Worm (Caenorhabditis elegans): ENCODE results near the gene clec-59.

ce11 chrII:10524374-10524773 lies 45.1 kb upstream of the clec-59 start, which contains the start of gene F59B10.6:
- TF ChIP-seq nhr-28 (tag; optimal IDR thresholded peaks at IDR 0.05) (no peak), elt-1 (tag; optimal IDR thresholded peaks at IDR 0.05) (no peak), pha-4 (tag; optimal IDR thresholded peaks at IDR 0.05) (no peak), fkh-10 (GFP tag; optimal IDR thresholded peaks at IDR 0.05) (no peak), unc-39 (tag; optimal IDR thresholded peaks at IDR 0.05) (no peak), hmg-11 (tag; optimal IDR thresholded peaks at IDR 0.05) (no peak), nhr-25 (tag; optimal IDR thresholded peaks at IDR 0.05) (no peak)

All from whole organism, L3 larva.